Worm (Caenorhabditis elegans): ENCODE data around the gene B0035.21.

- TF ChIP-seq T26A8.4 (GFP tag; IDR thresholded peaks at IDR 0.05) (no peak), cey-2 (tag; optimal IDR thresholded peaks at IDR 0.05; ENCODE audit: borderline replicate concordance, insufficient read depth) (no peak), nhr-11 (tag; optimal IDR thresholded peaks at IDR 0.05) (no peak)
Measured at ce11 chrIV:11336180-11336579, 9.1 kb downstream of the B0035.21 start.
